Fruit fly (Drosophila melanogaster) whole organism, prepupa: ENCODE data around the gene Gnmt.
A peak's percentile ranks its signal among the peaks of the same experiment; 100 is the strongest.

Source experiments
- Blimp-1 ChIP-seq: fragments of 200-800 bp; sonication (Bioruptor generic); optimal IDR thresholded peaks from 3 replicates; lab custom pipeline; 2017; ENCODE audit warnings: missing biosample characterization, missing genetic modification characterization, mild to moderate bottlenecking, moderate library complexity, missing genetic modification reagents
- CG10631 ChIP-seq: fragments of 200-800 bp; sonication (Bioruptor generic); optimal IDR thresholded peaks from 2 replicates; lab custom pipeline; 2016; ENCODE audit warnings: missing biosample characterization, missing genetic modification characterization
- CG10669 ChIP-seq: fragments of 200-800 bp; sonication (Bioruptor generic); optimal IDR thresholded peaks from 3 replicates; lab custom pipeline; 2018; ENCODE audit warnings: missing biosample characterization, mild to moderate bottlenecking, missing genetic modification characterization, moderate library complexity
- CG16779 ChIP-seq: fragments of 200-800 bp; sonication (Bioruptor generic); optimal IDR thresholded peaks from 3 replicates; lab custom pipeline; 2017; ENCODE audit warnings: missing biosample characterization, mild to moderate bottlenecking, missing genetic modification characterization
- CG31627 ChIP-seq: fragments of 200-800 bp; sonication (Bioruptor generic); optimal IDR thresholded peaks from 3 replicates; lab custom pipeline; 2016; ENCODE audit warnings: missing biosample characterization, missing genetic modification characterization
- CG32006 ChIP-seq: fragments of 200-800 bp; sonication (Bioruptor generic); optimal IDR thresholded peaks from 3 replicates; lab custom pipeline; 2017; ENCODE audit warnings: missing biosample characterization, mild to moderate bottlenecking, missing genetic modification characterization
- CG3919 ChIP-seq: fragments of 200-800 bp; sonication (Bioruptor generic); optimal IDR thresholded peaks from 3 replicates; lab custom pipeline; 2016; ENCODE audit warnings: missing biosample characterization, missing genetic modification characterization
- CG4318 ChIP-seq: fragments of 200-800 bp; sonication (Bioruptor generic); optimal IDR thresholded peaks from 3 replicates; lab custom pipeline; 2017; ENCODE audit warnings: missing biosample characterization, mild to moderate bottlenecking, missing genetic modification characterization
- CG6163 ChIP-seq: fragments of 200-800 bp; sonication (Bioruptor generic); IDR thresholded peaks from 3 replicates; pipeline ENCODE4 v1.3.6; 2022; ENCODE audit warnings: missing biosample characterization, missing genetic modification characterization
- CG6792 ChIP-seq: fragments of 200-800 bp; sonication (Bioruptor generic); optimal IDR thresholded peaks from 3 replicates; lab custom pipeline; 2016; ENCODE audit warnings: missing biosample characterization, missing genetic modification characterization
- CG6808 ChIP-seq: fragments of 200-800 bp; sonication (Bioruptor generic); optimal IDR thresholded peaks from 3 replicates; lab custom pipeline; 2017; ENCODE audit warnings: missing biosample characterization, missing genetic modification characterization, mild to moderate bottlenecking, moderate library complexity, missing genetic modification reagents
- CG6854 ChIP-seq: fragments of 200-800 bp; sonication (Bioruptor generic); optimal IDR thresholded peaks from 2 replicates; lab custom pipeline; 2017; ENCODE audit warnings: missing biosample characterization, mild to moderate bottlenecking, missing genetic modification characterization
- CG7368 ChIP-seq: fragments of 200-800 bp; sonication (Bioruptor generic); optimal IDR thresholded peaks from 3 replicates; lab custom pipeline; 2016; ENCODE audit warnings: missing biosample characterization, missing genetic modification characterization
- CG8119 ChIP-seq: fragments of 200-800 bp; sonication (Bioruptor generic); IDR thresholded peaks from 3 replicates; pipeline ENCODE4 v1.3.6; 2022; ENCODE audit warnings: missing biosample characterization, missing genetic modification characterization
- CG8319 ChIP-seq: fragments of 200-800 bp; sonication (Bioruptor generic); optimal IDR thresholded peaks from 3 replicates; lab custom pipeline; 2016; ENCODE audit warnings: missing biosample characterization, missing genetic modification characterization
- CG8632 ChIP-seq: fragments of 200-800 bp; sonication (Bioruptor generic); optimal IDR thresholded peaks from 3 replicates; lab custom pipeline; 2016; ENCODE audit warnings: missing biosample characterization, missing genetic modification characterization
- Eip78C ChIP-seq: fragments of 200-800 bp; sonication (Bioruptor generic); peaks from one replicate; lab custom pipeline; 2016; ENCODE audit warnings: missing biosample characterization, missing genetic modification characterization
- Ets21C ChIP-seq: fragments of 200-800 bp; sonication (Bioruptor generic); optimal IDR thresholded peaks from 3 replicates; lab custom pipeline; 2016; ENCODE audit warnings: missing biosample characterization, missing genetic modification characterization
- Ets96B ChIP-seq: fragments of 200-800 bp; optimal IDR thresholded peaks from 2 replicates; lab custom pipeline; 2019; ENCODE audit warnings: missing biosample characterization, mild to moderate bottlenecking, missing genetic modification characterization, moderate library complexity
- Gug ChIP-seq: fragments of 200-800 bp; sonication (Bioruptor generic); IDR thresholded peaks from 2 replicates; pipeline ENCODE4 v1.3.6; 2022; ENCODE audit warnings: missing biosample characterization, missing genetic modification characterization
- Hr39 ChIP-seq: fragments of 200-800 bp; sonication (Bioruptor generic); optimal IDR thresholded peaks from 2 replicates; lab custom pipeline; 2016; ENCODE audit warnings: missing biosample characterization, missing genetic modification characterization
- Hr4 ChIP-seq: fragments of 200-800 bp; sonication (Bioruptor generic); optimal IDR thresholded peaks from 3 replicates; lab custom pipeline; 2016; ENCODE audit warnings: missing biosample characterization, missing genetic modification characterization
- Lpt ChIP-seq: fragments of 200-800 bp; sonication (Bioruptor generic); optimal IDR thresholded peaks from 3 replicates; lab custom pipeline; 2016; ENCODE audit warnings: missing biosample characterization, missing genetic modification characterization
- Met ChIP-seq: fragments of 200-800 bp; sonication (Bioruptor generic); optimal IDR thresholded peaks from 3 replicates; lab custom pipeline; 2016; ENCODE audit warnings: missing biosample characterization, missing genetic modification characterization
- Sox102F ChIP-seq: fragments of 200-800 bp; sonication (Bioruptor generic); optimal IDR thresholded peaks from 2 replicates; lab custom pipeline; 2016; ENCODE audit warnings: missing biosample characterization, mild to moderate bottlenecking, missing genetic modification characterization
- Sox14 ChIP-seq: fragments of 200-800 bp; sonication (Bioruptor generic); optimal IDR thresholded peaks from 3 replicates; lab custom pipeline; 2016; ENCODE audit warnings: missing biosample characterization, missing genetic modification characterization
- Sox15 ChIP-seq: fragments of 200-800 bp; sonication (Bioruptor generic); optimal IDR thresholded peaks from 3 replicates; lab custom pipeline; 2016; ENCODE audit warnings: missing biosample characterization, missing genetic modification characterization
- achi ChIP-seq: fragments of 200-800 bp; sonication (Bioruptor generic); optimal IDR thresholded peaks from 3 replicates; lab custom pipeline; 2016; ENCODE audit warnings: missing biosample characterization, missing genetic modification characterization
- acj6 ChIP-seq: fragments of 200-800 bp; sonication (Bioruptor generic); optimal IDR thresholded peaks from 3 replicates; lab custom pipeline; 2016; ENCODE audit warnings: missing biosample characterization, missing genetic modification characterization
- cyc ChIP-seq: fragments of 200-800 bp; sonication (Bioruptor generic); optimal IDR thresholded peaks from 3 replicates; lab custom pipeline; 2016; ENCODE audit warnings: missing biosample characterization, missing genetic modification characterization
- dac ChIP-seq: fragments of 200-800 bp; sonication (Bioruptor generic); optimal IDR thresholded peaks from 2 replicates; lab custom pipeline; 2017; ENCODE audit warnings: missing biosample characterization, mild to moderate bottlenecking, missing genetic modification characterization
- dsx ChIP-seq: fragments of 200-800 bp; optimal IDR thresholded peaks from 3 replicates; lab custom pipeline; 2019; ENCODE audit warnings: missing biosample characterization, mild to moderate bottlenecking, missing genetic modification characterization, moderate library complexity; ENCODE audit not compliant: poor library complexity, severe bottlenecking
- eg ChIP-seq: fragments of 200-800 bp; sonication (Bioruptor generic); IDR thresholded peaks from 3 replicates; pipeline ENCODE4 v1.3.6; 2022; ENCODE audit warnings: missing biosample characterization, missing genetic modification characterization
- fd59A ChIP-seq: fragments of 200-800 bp; sonication (Bioruptor generic); optimal IDR thresholded peaks from 2 replicates; lab custom pipeline; 2017; ENCODE audit warnings: missing biosample characterization, mild to moderate bottlenecking, missing genetic modification characterization, missing genetic modification reagents
- fd85E ChIP-seq: fragments of 200-800 bp; sonication (Bioruptor generic); optimal IDR thresholded peaks from 3 replicates; lab custom pipeline; 2016; ENCODE audit warnings: missing biosample characterization, missing genetic modification characterization
- fkh ChIP-seq: fragments of 200-800 bp; sonication (Bioruptor generic); optimal IDR thresholded peaks from 3 replicates; lab custom pipeline; 2017; ENCODE audit warnings: missing biosample characterization, mild to moderate bottlenecking, missing genetic modification characterization, moderate library complexity
- lz ChIP-seq: fragments of 200-800 bp; sonication (Bioruptor generic); optimal IDR thresholded peaks from 3 replicates; lab custom pipeline; 2016; ENCODE audit warnings: missing biosample characterization, missing genetic modification characterization
- pdm3 ChIP-seq: fragments of 200-800 bp; sonication (Bioruptor generic); optimal IDR thresholded peaks from 3 replicates; lab custom pipeline; 2016; ENCODE audit warnings: missing biosample characterization, missing genetic modification characterization
- spab ChIP-seq: fragments of 200-800 bp; sonication (Bioruptor generic); optimal IDR thresholded peaks from 2 replicates; lab custom pipeline; 2017; ENCODE audit warnings: missing biosample characterization, mild to moderate bottlenecking, missing genetic modification characterization, missing genetic modification reagents
- ss ChIP-seq, 2 experiments: fragments of 200-800 bp; sonication (Bioruptor generic); optimal IDR thresholded peaks; 2 replicates in 1 of 2; 3 replicates in 1 of 2; lab custom pipeline; 2017 to 2018; ENCODE audit warnings: mild to moderate bottlenecking in 2 of 2, missing biosample characterization in 2 of 2, missing genetic modification characterization in 2 of 2, moderate library complexity in 1 of 2
- svp ChIP-seq: fragments of 200-800 bp; sonication (Bioruptor generic); peaks from one replicate; lab custom pipeline; 2016; ENCODE audit warnings: missing biosample characterization, missing genetic modification characterization
- vri ChIP-seq: fragments of 200-800 bp; sonication (Bioruptor generic); optimal IDR thresholded peaks from 3 replicates; lab custom pipeline; 2016; ENCODE audit warnings: missing biosample characterization, mild to moderate bottlenecking, missing genetic modification characterization

Gnmt gene

dm6 chr3R:12674041-12674623, at the start of gene Gnmt:
Gnmt (plus strand) TSS chr3R:12674608.
- TF ChIP-seq spab (GFP tag; lab: Kevin White, UChicago) = no peak
- no peak for TF ChIP-seq CG32006 (GFP tag; lab: Kevin White, UChicago)
- TF ChIP-seq svp (GFP tag; lab: Kevin White, UChicago) = peak; percentile 98
- TF ChIP-seq CG4318 = no peak

dm6 chr3R:12624913-12625312, 49.5 kb upstream of the Gnmt start:
- no peak for TF ChIP-seq CG10669 (GFP tag; lab: Kevin White, UChicago)
- TF ChIP-seq fd59A (GFP tag; lab: Kevin White, UChicago) = no peak
- no peak for TF ChIP-seq vri (GFP tag; lab: Kevin White, UChicago)
- TF ChIP-seq Lpt (GFP tag; lab: Kevin White, UChicago) = no peak
- TF ChIP-seq CG4318 = no peak
- TF ChIP-seq CG31627 (GFP tag; lab: Kevin White, UChicago) = no peak
- TF ChIP-seq CG3919 (GFP tag; lab: Kevin White, UChicago) = no peak
- TF ChIP-seq CG8319 = no peak
- no peak for TF ChIP-seq eg (GFP tag; lab: Robert Waterston, UW)
- no peak for TF ChIP-seq CG16779 (tag; lab: Kevin White, UChicago)
- TF ChIP-seq CG10631 (GFP tag; lab: Kevin White, UChicago) = no peak

DNA sequence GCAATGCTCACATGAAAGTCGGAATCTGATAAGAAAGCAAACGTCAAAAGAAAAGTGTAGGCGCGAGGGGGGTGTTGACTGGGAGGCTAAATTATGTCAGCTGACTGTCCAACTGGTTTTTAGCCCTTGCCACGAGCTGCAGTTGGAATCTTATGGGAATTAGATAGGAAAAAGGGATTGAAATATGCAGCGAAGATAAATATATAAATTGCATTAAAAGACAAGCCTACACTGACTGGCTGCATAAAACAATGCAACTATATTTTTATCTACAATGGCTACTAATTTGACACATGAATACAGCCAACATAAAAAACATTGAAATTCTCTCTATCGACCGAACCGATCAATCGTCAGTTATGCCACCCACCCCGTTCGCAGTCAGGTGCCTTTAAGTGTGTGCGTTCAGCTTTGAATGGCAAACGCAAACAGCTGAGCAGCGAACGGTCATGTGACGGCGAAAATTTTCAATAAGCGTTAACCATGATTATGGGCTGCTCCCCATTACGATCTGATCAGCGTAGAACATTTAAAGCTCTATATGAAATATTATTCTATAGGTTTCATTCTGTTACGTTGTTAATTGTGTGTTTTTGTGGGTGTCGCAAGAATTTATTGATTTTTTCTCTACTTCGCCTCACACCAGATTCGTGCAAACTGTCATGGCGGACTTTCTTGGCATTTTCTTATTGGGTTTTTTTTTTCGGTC, 47.6 kb upstream of the Gnmt start:
- TF ChIP-seq achi (GFP tag; lab: Kevin White, UChicago) (peak; percentile 3), spab (GFP tag; lab: Kevin White, UChicago) (no peak), Ets96B (tag; lab: Kevin White, UChicago) (no peak), CG8119 (GFP tag; lab: Robert Waterston, UW) (no peak), fd85E (GFP tag; lab: Kevin White, UChicago) (no peak), CG8319 (no peak), CG7368 (GFP tag; lab: Kevin White, UChicago) (no peak), vri (GFP tag; lab: Kevin White, UChicago) (peak; percentile 87), Eip78C (peak; percentile 64), Lpt (GFP tag; lab: Kevin White, UChicago) (no peak), CG6163 (GFP tag; lab: Robert Waterston, UW) (no peak), CG8632 (GFP tag; lab: Kevin White, UChicago) (no peak), CG6854 (GFP tag; lab: Kevin White, UChicago) (no peak), fkh (GFP tag; lab: Kevin White, UChicago) (peak; percentile 82)

- TF ChIP-seq Sox15 (GFP tag; lab: Kevin White, UChicago) (no peak), CG6792 (GFP tag; lab: Kevin White, UChicago) (no peak), CG31627 (GFP tag; lab: Kevin White, UChicago) (peak; percentile 61), pdm3 (GFP tag; lab: Kevin White, UChicago) (no peak), Sox14 (GFP tag; lab: Kevin White, UChicago) (peak; percentile 58), Hr39 (GFP tag; lab: Kevin White, UChicago) (peak; percentile 54), Ets21C (GFP tag; lab: Kevin White, UChicago) (peak; percentile 44), Lpt (GFP tag; lab: Kevin White, UChicago) (peak; percentile 4), CG6854 (GFP tag; lab: Kevin White, UChicago) (no peak), Blimp-1 (no peak), svp (GFP tag; lab: Kevin White, UChicago) (peak; percentile 83), lz (GFP tag; lab: Kevin White, UChicago) (peak; percentile 49), Sox102F (GFP tag; lab: Kevin White, UChicago) (no peak), Ets96B (tag; lab: Kevin White, UChicago) (no peak), achi (GFP tag; lab: Kevin White, UChicago) (no peak), cyc (peak; percentile 68), CG8119 (GFP tag; lab: Robert Waterston, UW) (no peak), acj6 (GFP tag; lab: Kevin White, UChicago) (no peak), spab (GFP tag; lab: Kevin White, UChicago) (no peak), CG6808 (GFP tag; lab: Kevin White, UChicago) (no peak), eg (GFP tag; lab: Robert Waterston, UW) (no peak), ss (GFP tag; optimal IDR thresholded peaks at IDR 0.05; lab: Kevin White, UChicago) (no peak), Gug (GFP tag; lab: Robert Waterston, UW) (no peak), CG4318 (no peak), dsx (GFP tag; lab: Kevin White, UChicago) (no peak), Met (no peak), CG6163 (GFP tag; lab: Robert Waterston, UW) (no peak), dac (GFP tag; lab: Kevin White, UChicago) (no peak), Hr4 (GFP tag; lab: Kevin White, UChicago) (no peak), CG3919 (GFP tag; lab: Kevin White, UChicago) (peak; percentile 51)
These were observed 46.7 kb upstream of the Gnmt start, which contains the start of the genes Vha55 and Snx3 for dm6 chr3R:12627691-12628148. Vha55 (minus strand) TSS chr3R:12627829. Snx3 (plus strand) TSS chr3R:12628031.
